Fruit fly (Drosophila melanogaster) whole organism, adult: ENCODE measurements around the gene Mlc2.

ENCODE experiments used
- Crg-1 ChIP-seq: fragments of 200-800 bp; sonication (Bioruptor generic); optimal IDR thresholded peaks from 2 replicates; lab custom pipeline; 2016; ENCODE audit warnings: missing biosample characterization, missing genetic modification characterization
- cnc ChIP-seq, 2 experiments: fragments of >200 bp; optimal IDR thresholded peaks; 2 replicates each; lab custom pipeline; 2017
- kay ChIP-seq: fragments of 200-800 bp; sonication (Bioruptor generic); peaks from one replicate; lab custom pipeline; 2016; ENCODE audit warnings: missing biosample characterization, missing genetic modification characterization, borderline replicate concordance
- pad ChIP-seq: fragments of 200-800 bp; sonication (Bioruptor generic); optimal IDR thresholded peaks from 3 replicates; lab custom pipeline; 2017; ENCODE audit warnings: missing biosample characterization, missing genetic modification characterization, mild to moderate bottlenecking, moderate library complexity, missing genetic modification reagents

- TF ChIP-seq kay (GFP tag; lab: Kevin White, UChicago) (peak; percentile 35), Crg-1 (no peak), cnc (optimal IDR thresholded peaks at IDR 0.05; lab: Kevin White, UChicago) (no peak), pad (GFP tag; lab: Kevin White, UChicago) (no peak)
These were observed 52.6 kb downstream of the Mlc2 start for dm6 chr3R:30121731-30122130.
